Fruit fly (Drosophila melanogaster) Kc167 (cell line): ENCODE measurements around the gene Cyp12e1.

Experiments used
- Myc ChIP-seq: fragments of >200 bp; optimal IDR thresholded peaks from 2 replicates; lab custom pipeline; 2017; ENCODE audit warnings: missing external identifiers
- Sin3A ChIP-seq: fragments of >200 bp; optimal IDR thresholded peaks from 2 replicates; lab custom pipeline; 2018; ENCODE audit warnings: missing external identifiers
- h ChIP-seq: fragments of >200 bp; optimal IDR thresholded peaks from 3 replicates; lab custom pipeline; 2018; ENCODE audit warnings: missing external identifiers
- insv ChIP-seq: fragments of >200 bp; optimal IDR thresholded peaks from 3 replicates; lab custom pipeline; 2018; ENCODE audit warnings: missing external identifiers
- psq ChIP-seq: fragments of >200 bp; optimal IDR thresholded peaks from 2 replicates; lab custom pipeline; 2017; ENCODE audit warnings: missing external identifiers
- ttk ChIP-seq: sonication (Bioruptor generic); optimal IDR thresholded peaks from 2 replicates; lab custom pipeline; 2017; ENCODE audit warnings: missing external identifiers

dm6 chr3R:10463548-10463947 lies 29.0 kb downstream of the Cyp12e1 start:
- no peak for TF ChIP-seq h (lab: Kevin White, UChicago)
- TF ChIP-seq insv (lab: Kevin White, UChicago), result no peak
- TF ChIP-seq ttk (lab: Kevin White, UChicago), result no peak
- no peak for TF ChIP-seq psq (lab: Kevin White, UChicago)
- TF ChIP-seq Myc (lab: Kevin White, UChicago), result no peak
- TF ChIP-seq Sin3A (lab: Kevin White, UChicago), result no peak
